Worm (Caenorhabditis elegans) whole organism, L2 larva: ENCODE data around the gene algn-9.

Experiments
- C34F6.9 ChIP-seq: fragments of 150-350 bp; optimal IDR thresholded peaks from 2 replicates; lab custom pipeline; 2014; ENCODE audit warnings: missing biosample characterization, missing genetic modification characterization
- F13H6.1 ChIP-seq: sonication (generic microtip); optimal IDR thresholded peaks from 2 replicates; lab custom pipeline; 2016; ENCODE audit warnings: missing genetic modification characterization, missing compliant biosample characterization
- Y55F3AM.14 ChIP-seq: fragments of 200-800 bp; sonication (Bioruptor generic); optimal IDR thresholded peaks from 2 replicates; lab custom pipeline; 2018; ENCODE audit warnings: mild to moderate bottlenecking, missing genetic modification characterization, missing compliant biosample characterization
- ZK546.5 ChIP-seq: sonication (generic microtip); optimal IDR thresholded peaks from 2 replicates; lab custom pipeline; 2017; ENCODE audit warnings: missing biosample characterization, missing genetic modification characterization
- aly-2 ChIP-seq: fragments of 150-350 bp; optimal IDR thresholded peaks from 2 replicates; lab custom pipeline; 2014; ENCODE audit warnings: missing biosample characterization, missing genetic modification characterization
- ama-1 ChIP-seq: fragments of 150-350 bp; optimal IDR thresholded peaks from 2 replicates; lab custom pipeline; 2018; ENCODE audit warnings: inconsistent platforms
- blmp-1 ChIP-seq: sonication (generic microtip); optimal IDR thresholded peaks from 2 replicates; lab custom pipeline; 2017; ENCODE audit warnings: missing genetic modification characterization, mild to moderate bottlenecking, missing compliant biosample characterization, antibody characterized with exemption, moderate library complexity; ENCODE audit not compliant: insufficient read depth
- ceh-16 ChIP-seq: fragments of 150-350 bp; optimal IDR thresholded peaks from 2 replicates; lab custom pipeline; 2014; ENCODE audit warnings: missing biosample characterization, missing genetic modification characterization
- crh-2 ChIP-seq: sonication (generic microtip); optimal IDR thresholded peaks from 2 replicates; lab custom pipeline; 2017; ENCODE audit warnings: missing biosample characterization, missing genetic modification characterization
- egl-27 ChIP-seq: sonication (generic microtip); optimal IDR thresholded peaks from 3 replicates; lab custom pipeline; 2017; ENCODE audit warnings: missing biosample characterization, missing genetic modification reagents, missing genetic modification characterization
- elt-1 ChIP-seq: fragments of 150-350 bp; optimal IDR thresholded peaks from 2 replicates; lab custom pipeline; 2014; ENCODE audit warnings: missing biosample characterization, missing genetic modification characterization
- fos-1 ChIP-seq: fragments of 150-350 bp; optimal IDR thresholded peaks from 2 replicates; lab custom pipeline; 2014; ENCODE audit warnings: missing biosample characterization, missing genetic modification characterization
- gmeb-1 ChIP-seq: fragments of 150-350 bp; optimal IDR thresholded peaks from 2 replicates; lab custom pipeline; 2014; ENCODE audit warnings: missing biosample characterization, missing genetic modification characterization
- lin-11 ChIP-seq: fragments of 150-350 bp; sonication (generic microtip); optimal IDR thresholded peaks from 2 replicates; lab custom pipeline; 2014; ENCODE audit warnings: missing biosample characterization, missing genetic modification characterization, inconsistent platforms, mixed read lengths
- lsy-2 ChIP-seq, 2 experiments: fragments of 150-350 bp in 1 of 2; sonication (generic microtip) in 1 of 2; optimal IDR thresholded peaks; 2 replicates each; lab custom pipeline; 2014 to 2017; ENCODE audit warnings: missing biosample characterization in 2 of 2, missing genetic modification characterization in 2 of 2
- mab-5 ChIP-seq: fragments of 150-350 bp; optimal IDR thresholded peaks from 2 replicates; lab custom pipeline; 2014; ENCODE audit warnings: missing biosample characterization, missing genetic modification characterization
- mbf-1 ChIP-seq: sonication (generic microtip); optimal IDR thresholded peaks from 2 replicates; lab custom pipeline; 2017; ENCODE audit warnings: missing biosample characterization, missing genetic modification characterization
- mdl-1 ChIP-seq, 2 experiments: fragments of 150-350 bp in 1 of 2; sonication (generic microtip) in 1 of 2; optimal IDR thresholded peaks; 2 replicates each; lab custom pipeline; 2017; ENCODE audit warnings: missing biosample characterization in 2 of 2, missing genetic modification characterization in 2 of 2
- nhr-11 ChIP-seq: fragments of 150-350 bp; optimal IDR thresholded peaks from 2 replicates; lab custom pipeline; 2014; ENCODE audit warnings: missing biosample characterization, missing genetic modification characterization
- nhr-12 ChIP-seq: fragments of 150-350 bp; optimal IDR thresholded peaks from 2 replicates; lab custom pipeline; 2014; ENCODE audit warnings: missing biosample characterization, missing genetic modification characterization
- nhr-21 ChIP-seq: fragments of 150-350 bp; optimal IDR thresholded peaks from 2 replicates; lab custom pipeline; 2014; ENCODE audit warnings: missing biosample characterization, missing genetic modification characterization
- nhr-237 ChIP-seq: fragments of 150-350 bp; optimal IDR thresholded peaks from 2 replicates; lab custom pipeline; 2014; ENCODE audit warnings: missing biosample characterization, missing genetic modification characterization
- nhr-6 ChIP-seq: fragments of 150-350 bp; optimal IDR thresholded peaks from 2 replicates; lab custom pipeline; 2014; ENCODE audit warnings: missing biosample characterization, missing genetic modification characterization
- nhr-77 ChIP-seq: fragments of 150-350 bp; optimal IDR thresholded peaks from 2 replicates; lab custom pipeline; 2014; ENCODE audit warnings: missing biosample characterization, missing genetic modification characterization
- peb-1 ChIP-seq: fragments of 150-350 bp; optimal IDR thresholded peaks from 2 replicates; lab custom pipeline; 2014; ENCODE audit warnings: missing biosample characterization, missing genetic modification characterization
- sem-4 ChIP-seq: fragments of 150-350 bp; optimal IDR thresholded peaks from 2 replicates; lab custom pipeline; 2014; ENCODE audit warnings: missing biosample characterization, missing genetic modification reagents, missing genetic modification characterization
- skn-1 ChIP-seq: sonication (generic microtip); optimal IDR thresholded peaks from 2 replicates; lab custom pipeline; 2017; ENCODE audit warnings: missing biosample characterization, missing genetic modification characterization
- sma-9 ChIP-seq, 2 experiments: fragments of 150-350 bp in 1 of 2; sonication (generic microtip) in 1 of 2; optimal IDR thresholded peaks; 2 replicates each; lab custom pipeline; 2014 to 2016; ENCODE audit warnings: missing genetic modification characterization in 2 of 2, mild to moderate bottlenecking in 1 of 2, missing biosample characterization in 1 of 2, missing compliant biosample characterization in 1 of 2, missing genetic modification reagents in 1 of 2, moderate library complexity in 1 of 2
- unc-55 ChIP-seq: fragments of 150-350 bp; sonication (generic microtip); optimal IDR thresholded peaks from 3 replicates; lab custom pipeline; 2014; ENCODE audit warnings: missing biosample characterization, missing genetic modification reagents, missing genetic modification characterization
- unc-62 ChIP-seq: fragments of 150-350 bp; optimal IDR thresholded peaks from 2 replicates; lab custom pipeline; 2014; ENCODE audit warnings: missing biosample characterization, missing genetic modification reagents, missing genetic modification characterization
- zag-1 ChIP-seq: fragments of 150-350 bp; optimal IDR thresholded peaks from 2 replicates; lab custom pipeline; 2014; ENCODE audit warnings: missing biosample characterization, missing genetic modification characterization
- ztf-1 ChIP-seq: fragments of 200-800 bp; sonication (Bioruptor generic); conservative IDR thresholded peaks from 2 replicates; pipeline ENCODE4 v1.3.6; 2022; ENCODE audit warnings: missing genetic modification characterization, missing compliant biosample characterization
- ztf-4 ChIP-seq: fragments of 150-350 bp; optimal IDR thresholded peaks from 2 replicates; lab custom pipeline; 2014; ENCODE audit warnings: missing biosample characterization, missing genetic modification characterization

algn-9 gene

ce11 chrII:10564578-10564977, 19.6 kb upstream of the algn-9 start, which contains the start of the genes C06A1.6 and C06A1.7:
Gene C06A1.6, minus strand, starts transcription at chrII:10564678.
Gene C06A1.7, plus strand, starts transcription at chrII:10564891.
- TF ChIP-seq peb-1 (tag; lab: Kevin White, UChicago) (no peak), aly-2 (tag; lab: Kevin White, UChicago) (no peak), nhr-21 (tag; lab: Kevin White, UChicago) (no peak), elt-1 (tag; lab: Kevin White, UChicago) (no peak), ceh-16 (tag; lab: Kevin White, UChicago) (no peak), ztf-1 (GFP tag; lab: Robert Waterston, UW) (no peak), unc-55 (GFP tag; lab: Kevin White, UChicago) (no peak), mdl-1 (tag; optimal IDR thresholded peaks at IDR 0.05; lab: Kevin White, UChicago) (no peak), sem-4 (tag; lab: Kevin White, UChicago) (no peak), mab-5 (tag; lab: Kevin White, UChicago) (no peak), C34F6.9 (tag; lab: Kevin White, UChicago) (no peak), gmeb-1 (tag; lab: Kevin White, UChicago) (no peak), Y55F3AM.14 (GFP tag; lab: Kevin White, UChicago) (no peak)

ce11 chrII:10566458-10566857, 17.7 kb upstream of the algn-9 start:
- no peak for TF ChIP-seq elt-1 (tag; lab: Kevin White, UChicago)

ce11 chrII:10569498-10569897, 14.6 kb upstream of the algn-9 start:
- TF ChIP-seq lsy-2 (tag; optimal IDR thresholded peaks at IDR 0.05; lab: Kevin White, UChicago) = peak in 1 of 2 experiments; percentile 19
- TF ChIP-seq sma-9 (GFP tag; optimal IDR thresholded peaks at IDR 0.05; lab: Kevin White, UChicago) = peak; percentile 55
- TF ChIP-seq sma-9 (tag; optimal IDR thresholded peaks at IDR 0.05; lab: Kevin White, UChicago) = no peak
- TF ChIP-seq skn-1 (tag; lab: Kevin White, UChicago) = no peak
- TF ChIP-seq nhr-237 (tag; lab: Kevin White, UChicago) = no peak
- TF ChIP-seq, all 48 proteins: peak for 2

ce11 chrII:10570302-10570701, 13.8 kb upstream of the algn-9 start, which contains the start of gene txt-13:
Gene txt-13, plus strand, starts transcription at chrII:10570602.
- TF ChIP-seq skn-1 (tag; lab: Kevin White, UChicago) = no peak
- TF ChIP-seq sem-4 (tag; lab: Kevin White, UChicago) = no peak
- TF ChIP-seq ceh-16 (tag; lab: Kevin White, UChicago) = no peak
- TF ChIP-seq Y55F3AM.14 (GFP tag; lab: Kevin White, UChicago) = no peak
- no peak for TF ChIP-seq blmp-1 (tag; lab: Kevin White, UChicago)
- no peak for TF ChIP-seq egl-27 (tag; lab: Kevin White, UChicago)
- TF ChIP-seq gmeb-1 (tag; lab: Kevin White, UChicago) = no peak
- TF ChIP-seq nhr-6 (tag; lab: Kevin White, UChicago) = no peak
- TF ChIP-seq crh-2 (tag; lab: Kevin White, UChicago) = no peak
- TF ChIP-seq peb-1 (tag; lab: Kevin White, UChicago) = no peak
- TF ChIP-seq nhr-77 = no peak
- no peak for TF ChIP-seq ztf-4 (tag; lab: Kevin White, UChicago)
- TF ChIP-seq F13H6.1 (tag; lab: Kevin White, UChicago) = no peak
- TF ChIP-seq C34F6.9 (tag; lab: Kevin White, UChicago) = no peak
- TF ChIP-seq lin-11 (tag; lab: Kevin White, UChicago) = no peak
- no peak for TF ChIP-seq lsy-2 (tag; optimal IDR thresholded peaks at IDR 0.05; lab: Kevin White, UChicago)

ce11 chrII:10571967-10572366, 12.2 kb upstream of the algn-9 start, which contains the start of gene C06A1.3:
Gene C06A1.3, plus strand, starts transcription at chrII:10572267.
- TF ChIP-seq ZK546.5 (tag; lab: Kevin White, UChicago) (no peak), elt-1 (tag; lab: Kevin White, UChicago) (no peak), Y55F3AM.14 (GFP tag; lab: Kevin White, UChicago) (no peak), egl-27 (tag; lab: Kevin White, UChicago) (no peak), unc-62 (GFP tag; lab: Kevin White, UChicago) (no peak), nhr-12 (no peak), mbf-1 (no peak), lin-11 (tag; lab: Kevin White, UChicago) (no peak), peb-1 (tag; lab: Kevin White, UChicago) (no peak), nhr-21 (tag; lab: Kevin White, UChicago) (no peak), nhr-11 (tag; lab: Kevin White, UChicago) (no peak), gmeb-1 (tag; lab: Kevin White, UChicago) (no peak), unc-55 (GFP tag; lab: Kevin White, UChicago) (no peak), zag-1 (tag; lab: Kevin White, UChicago) (no peak), fos-1 (tag; lab: Kevin White, UChicago) (no peak), sem-4 (tag; lab: Kevin White, UChicago) (no peak), mab-5 (tag; lab: Kevin White, UChicago) (no peak), ama-1 (lab: Kevin White, UChicago) (no peak)
